Worm (Caenorhabditis elegans) whole organism, L4/young adult: ENCODE results near the gene rnh-1.2.

Source experiments
- dao-5 ChIP-seq: sonication (generic microtip); optimal IDR thresholded peaks from 2 replicates; lab custom pipeline; 2016; ENCODE audit warnings: missing genotype, missing genetic modification characterization, moderate library complexity, missing compliant biosample characterization
- him-1 ChIP-seq: sonication (generic microtip); optimal IDR thresholded peaks from 2 replicates; lab custom pipeline; 2016; ENCODE audit warnings: missing genotype, missing genetic modification reagents, missing genetic modification characterization, missing compliant biosample characterization

DNA sequence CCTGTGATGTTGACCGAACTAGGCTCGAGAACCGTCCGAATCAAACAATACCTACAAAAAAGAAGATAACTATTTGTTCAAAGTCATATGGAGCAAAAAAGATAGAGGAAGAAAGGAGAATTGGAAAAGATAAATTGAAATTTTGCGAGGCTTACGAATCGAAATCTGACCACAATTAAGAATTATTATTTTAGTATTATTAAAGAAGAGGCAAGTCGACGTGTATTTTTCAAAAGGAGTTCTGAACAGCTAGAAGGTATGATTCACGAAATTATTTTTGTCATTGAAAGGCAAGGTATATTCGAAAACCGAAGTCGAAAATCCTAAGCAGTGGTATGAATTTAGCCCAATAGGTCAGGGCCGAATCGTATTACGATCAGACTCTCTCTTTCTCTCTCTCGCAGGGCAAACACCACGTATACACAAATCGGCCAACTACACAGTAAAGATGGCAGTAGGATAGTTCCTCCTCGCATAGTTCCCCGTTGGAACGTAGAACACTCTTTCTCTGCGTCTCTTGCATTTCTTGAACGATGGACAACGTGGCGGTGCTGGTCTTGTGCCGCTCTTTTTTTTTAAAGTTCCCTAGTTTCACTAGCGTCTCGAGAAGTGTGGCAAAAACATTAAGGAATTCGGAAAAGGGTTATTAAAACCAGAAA is 49.3 kb upstream of the rnh-1.2 start, which contains the start of gene vgln-1:
- TF ChIP-seq dao-5 (tag; lab: Kevin White, UChicago): no peak
- TF ChIP-seq him-1 (tag; lab: Kevin White, UChicago): no peak
